Fruit fly (Drosophila melanogaster) whole organism, embryonic: ENCODE measurements around the gene CG2854.

Experiments
- BtbVII ChIP-seq: fragments of 200-800 bp; sonication (Bioruptor generic); optimal IDR thresholded peaks from 3 replicates; lab custom pipeline; 2017; ENCODE audit warnings: missing biosample characterization, mild to moderate bottlenecking, missing genetic modification characterization
- CG1024 ChIP-seq: fragments of 200-800 bp; sonication (Bioruptor generic); IDR thresholded peaks from 2 replicates; pipeline ENCODE4 v1.3.6; 2022; ENCODE audit warnings: missing biosample characterization, missing genetic modification characterization
- CG10431 ChIP-seq: fragments of 200-800 bp; sonication (Bioruptor generic); optimal IDR thresholded peaks from 3 replicates; lab custom pipeline; 2018; ENCODE audit warnings: missing biosample characterization, mild to moderate bottlenecking, missing genetic modification characterization
- CG10979 ChIP-seq: fragments of 200-800 bp; sonication (Bioruptor generic); optimal IDR thresholded peaks from 2 replicates; lab custom pipeline; 2018; ENCODE audit warnings: missing biosample characterization, mild to moderate bottlenecking, missing genetic modification characterization, moderate library complexity
- CG12659 ChIP-seq: fragments of 200-800 bp; sonication (Bioruptor generic); optimal IDR thresholded peaks from 3 replicates; lab custom pipeline; 2017; ENCODE audit warnings: mild to moderate bottlenecking, missing biosample characterization, missing genetic modification reagents, missing genetic modification characterization
- CG13296 ChIP-seq: fragments of 200-800 bp; sonication (Bioruptor generic); optimal IDR thresholded peaks from 3 replicates; lab custom pipeline; 2018; ENCODE audit warnings: missing biosample characterization, mild to moderate bottlenecking, missing genetic modification characterization
- CG15073 ChIP-seq: fragments of 200-800 bp; sonication (Bioruptor generic); optimal IDR thresholded peaks from 2 replicates; lab custom pipeline; 2016; ENCODE audit warnings: missing biosample characterization, missing genetic modification characterization
- CG1603 ChIP-seq: fragments of 200-800 bp; sonication (Bioruptor generic); optimal IDR thresholded peaks from 2 replicates; lab custom pipeline; 2019; ENCODE audit warnings: missing biosample characterization, mild to moderate bottlenecking, missing genetic modification characterization, moderate library complexity
- CG17186 ChIP-seq: fragments of 200-800 bp; sonication (Bioruptor generic); optimal IDR thresholded peaks from 3 replicates; lab custom pipeline; 2017; ENCODE audit warnings: missing biosample characterization, missing genetic modification reagents, missing genetic modification characterization
- CG2712 ChIP-seq: fragments of 200-800 bp; optimal IDR thresholded peaks from 3 replicates; lab custom pipeline; 2019; ENCODE audit warnings: missing biosample characterization, mild to moderate bottlenecking, missing genetic modification characterization, moderate library complexity
- CG3163 ChIP-seq: fragments of 200-800 bp; sonication (Bioruptor generic); optimal IDR thresholded peaks from 3 replicates; lab custom pipeline; 2016; ENCODE audit warnings: missing biosample characterization, missing genetic modification characterization
- CG5180 ChIP-seq: fragments of 200-800 bp; sonication (Bioruptor generic); optimal IDR thresholded peaks from 3 replicates; lab custom pipeline; 2017; ENCODE audit warnings: missing biosample characterization, missing genetic modification characterization, mild to moderate bottlenecking, moderate library complexity, missing genetic modification reagents
- CG7556 ChIP-seq: fragments of 200-800 bp; sonication (Bioruptor generic); optimal IDR thresholded peaks from 2 replicates; lab custom pipeline; 2017; ENCODE audit warnings: missing biosample characterization, mild to moderate bottlenecking, missing genetic modification characterization
- CG8359 ChIP-seq: fragments of 200-800 bp; sonication (Bioruptor generic); optimal IDR thresholded peaks from 2 replicates; lab custom pipeline; 2017; ENCODE audit warnings: missing biosample characterization, mild to moderate bottlenecking, missing genetic modification characterization, borderline replicate concordance
- CG8388 ChIP-seq: fragments of 200-800 bp; sonication (Bioruptor generic); optimal IDR thresholded peaks from 2 replicates; lab custom pipeline; 2019; ENCODE audit warnings: missing biosample characterization, mild to moderate bottlenecking, missing genetic modification characterization, moderate library complexity
- CG8765 ChIP-seq: fragments of 200-800 bp; sonication (Bioruptor generic); IDR thresholded peaks from 2 replicates; pipeline ENCODE4 v1.3.6; 2022; ENCODE audit warnings: missing biosample characterization, missing genetic modification characterization
- CG9876 ChIP-seq: fragments of 200-800 bp; sonication (Bioruptor generic); optimal IDR thresholded peaks from 2 replicates; lab custom pipeline; 2016; ENCODE audit warnings: missing biosample characterization, missing genetic modification characterization
- CTCF ChIP-seq: fragments of 200-800 bp; sonication (Bioruptor generic); optimal IDR thresholded peaks from 2 replicates; lab custom pipeline; 2017; ENCODE audit warnings: missing biosample characterization, mild to moderate bottlenecking, missing genetic modification characterization, moderate library complexity
- Dad ChIP-seq: fragments of 200-800 bp; sonication (Bioruptor generic); optimal IDR thresholded peaks from 3 replicates; lab custom pipeline; 2016; ENCODE audit warnings: missing biosample characterization, missing genetic modification characterization
- Dll ChIP-seq: fragments of 200-800 bp; sonication (Bioruptor generic); IDR thresholded peaks from 4 replicates; pipeline ENCODE4 v1.3.6; 2022; ENCODE audit warnings: missing biosample characterization, missing genetic modification characterization; ENCODE audit not compliant: partially characterized antibody
- Doc2 ChIP-seq: fragments of 200-800 bp; sonication (Bioruptor generic); IDR thresholded peaks from 2 replicates; pipeline ENCODE4 v1.3.6; 2022; ENCODE audit warnings: missing biosample characterization, missing genetic modification characterization
- Elba2 ChIP-seq: fragments of 200-800 bp; sonication (Bioruptor generic); optimal IDR thresholded peaks from 3 replicates; lab custom pipeline; 2016; ENCODE audit warnings: missing biosample characterization, missing genetic modification characterization
- HHEX ChIP-seq: fragments of 200-800 bp; sonication (Bioruptor generic); optimal IDR thresholded peaks from 3 replicates; lab custom pipeline; 2017; ENCODE audit warnings: missing biosample characterization, mild to moderate bottlenecking, missing genetic modification characterization, missing genetic modification reagents
- Hey ChIP-seq: fragments of 200-800 bp; sonication (Bioruptor generic); optimal IDR thresholded peaks from 3 replicates; lab custom pipeline; 2018; ENCODE audit warnings: missing biosample characterization, mild to moderate bottlenecking, missing genetic modification characterization
- Hr39 ChIP-seq: fragments of >200 bp; optimal IDR thresholded peaks from 2 replicates; lab custom pipeline; 2017
- Hr51 ChIP-seq, 2 experiments: fragments of 200-800 bp; sonication (Bioruptor generic); optimal IDR thresholded peaks; 2 replicates in 1 of 2; 3 replicates in 1 of 2; lab custom pipeline; 2016 to 2018; ENCODE audit warnings: missing biosample characterization in 2 of 2, missing genetic modification characterization in 2 of 2, mild to moderate bottlenecking in 1 of 2, moderate library complexity in 1 of 2
- Kr ChIP-seq: fragments of 200-800 bp; sonication (Bioruptor generic); optimal IDR thresholded peaks from 2 replicates; lab custom pipeline; 2017; ENCODE audit warnings: missing biosample characterization, mild to moderate bottlenecking, missing genetic modification characterization
- MBD-R2 ChIP-seq: fragments of 200-800 bp; sonication (Bioruptor generic); IDR thresholded peaks from 2 replicates; pipeline ENCODE4 v1.3.6; 2022; ENCODE audit warnings: missing biosample characterization, missing genetic modification characterization
- NK7.1 ChIP-seq: fragments of 200-800 bp; sonication (Bioruptor generic); optimal IDR thresholded peaks from 3 replicates; lab custom pipeline; 2016; ENCODE audit warnings: missing biosample characterization, missing genetic modification characterization
- Nf-YC ChIP-seq: fragments of 200-800 bp; optimal IDR thresholded peaks from 3 replicates; lab custom pipeline; 2019; ENCODE audit warnings: missing biosample characterization, mild to moderate bottlenecking, missing genetic modification characterization, moderate library complexity
- Rfx ChIP-seq: fragments of 200-800 bp; sonication (Bioruptor generic); IDR thresholded peaks from 2 replicates; pipeline ENCODE4 v1.3.6; 2022; ENCODE audit warnings: missing biosample characterization, missing genetic modification characterization
- TFAM ChIP-seq: fragments of 200-800 bp; sonication (Bioruptor generic); optimal IDR thresholded peaks from 2 replicates; lab custom pipeline; 2017; ENCODE audit warnings: missing biosample characterization, missing genetic modification characterization, inconsistent platforms
- Vsx1 ChIP-seq: fragments of 200-800 bp; sonication (Bioruptor generic); optimal IDR thresholded peaks from 2 replicates; lab custom pipeline; 2017; ENCODE audit warnings: missing biosample characterization, mild to moderate bottlenecking, missing genetic modification characterization, missing genetic modification reagents
- amos ChIP-seq: fragments of 200-800 bp; sonication (Bioruptor generic); IDR thresholded peaks from 2 replicates; pipeline ENCODE4 v1.3.6; 2022; ENCODE audit warnings: missing biosample characterization, missing genetic modification characterization; ENCODE audit not compliant: partially characterized antibody
- ci ChIP-seq: fragments of 200-800 bp; sonication (Bioruptor generic); IDR thresholded peaks from 3 replicates; pipeline ENCODE4 v1.3.6; 2022; ENCODE audit warnings: missing biosample characterization, missing genetic modification characterization
- crol ChIP-seq: fragments of 200-800 bp; sonication (Bioruptor generic); IDR thresholded peaks from 2 replicates; pipeline ENCODE4 v1.3.6; 2022; ENCODE audit warnings: missing biosample characterization, missing genetic modification characterization
- crp ChIP-seq, 2 experiments: fragments of 200-800 bp; sonication (Bioruptor generic); optimal IDR thresholded peaks; 2 replicates in 1 of 2; 3 replicates in 1 of 2; lab custom pipeline; 2017; ENCODE audit warnings: missing biosample characterization in 2 of 2, missing genetic modification characterization in 2 of 2, mild to moderate bottlenecking in 1 of 2, moderate library complexity in 1 of 2
- emc ChIP-seq: fragments of 200-800 bp; sonication (Bioruptor generic); optimal IDR thresholded peaks from 2 replicates; lab custom pipeline; 2016; ENCODE audit warnings: missing biosample characterization, missing genetic modification characterization
- fd102C ChIP-seq: fragments of 200-800 bp; sonication (Bioruptor generic); optimal IDR thresholded peaks from 2 replicates; lab custom pipeline; 2018; ENCODE audit warnings: missing biosample characterization, mild to moderate bottlenecking, missing genetic modification characterization, moderate library complexity
- grn ChIP-seq: fragments of 200-800 bp; sonication (Bioruptor generic); optimal IDR thresholded peaks from 3 replicates; lab custom pipeline; 2017; ENCODE audit warnings: missing biosample characterization, missing genetic modification characterization
- hkb ChIP-seq, 2 experiments: fragments of 200-800 bp in 1 of 2; fragments of >200 bp in 1 of 2; sonication (Bioruptor generic) in 1 of 2; IDR thresholded peaks in 1 of 2; optimal IDR thresholded peaks in 1 of 2; 2 replicates each; pipeline versions ENCODE4 v1.3.6 to Lab custom; 2017 to 2022; ENCODE audit warnings: missing biosample characterization in 1 of 2, missing genetic modification characterization in 1 of 2
- hth ChIP-seq: fragments of >200 bp; optimal IDR thresholded peaks from 2 replicates; lab custom pipeline; 2017; ENCODE audit warnings: inconsistent platforms
- insv ChIP-seq, 2 experiments: fragments of 200-800 bp; sonication (Bioruptor generic); optimal IDR thresholded peaks; 3 replicates each; lab custom pipeline; 2016 to 2018; ENCODE audit warnings: missing biosample characterization in 2 of 2, missing genetic modification characterization in 2 of 2
- lilli ChIP-seq: fragments of 200-800 bp; sonication (Bioruptor generic); optimal IDR thresholded peaks from 3 replicates; lab custom pipeline; 2016; ENCODE audit warnings: missing biosample characterization, missing genetic modification characterization
- nom ChIP-seq: fragments of 200-800 bp; sonication (Bioruptor generic); optimal IDR thresholded peaks from 2 replicates; lab custom pipeline; 2017; ENCODE audit warnings: missing biosample characterization, missing genetic modification characterization, mild to moderate bottlenecking, moderate library complexity, missing genetic modification reagents
- peb ChIP-seq: fragments of 200-800 bp; sonication (Bioruptor generic); IDR thresholded peaks from 2 replicates; pipeline ENCODE4 v1.3.6; 2022; ENCODE audit warnings: missing biosample characterization, missing genetic modification characterization
- sens ChIP-seq: fragments of 200-800 bp; sonication (Bioruptor generic); peaks from one replicate; lab custom pipeline; 2016; ENCODE audit warnings: missing biosample characterization, missing genetic modification characterization
- sob ChIP-seq: fragments of 200-800 bp; sonication (Bioruptor generic); IDR thresholded peaks from 2 replicates; pipeline ENCODE4 v1.3.6; 2022; ENCODE audit warnings: missing biosample characterization, missing genetic modification characterization
- sug ChIP-seq: fragments of 200-800 bp; optimal IDR thresholded peaks from 2 replicates; lab custom pipeline; 2019; ENCODE audit warnings: missing biosample characterization, mild to moderate bottlenecking, missing genetic modification characterization, moderate library complexity
- tin ChIP-seq: fragments of 200-800 bp; sonication (Bioruptor generic); optimal IDR thresholded peaks from 3 replicates; lab custom pipeline; 2016; ENCODE audit warnings: missing biosample characterization, missing genetic modification characterization
- toy ChIP-seq: fragments of 200-800 bp; sonication (Bioruptor generic); IDR thresholded peaks from 2 replicates; pipeline ENCODE4 v1.3.6; 2022; ENCODE audit warnings: missing biosample characterization, missing genetic modification characterization
- zen ChIP-seq: fragments of 200-800 bp; sonication (Bioruptor generic); optimal IDR thresholded peaks from 3 replicates; lab custom pipeline; 2018; ENCODE audit warnings: missing biosample characterization, mild to moderate bottlenecking, missing genetic modification characterization, moderate library complexity

Gene CG2854

dm6 chrX:2366171-2366570, 39.2 kb downstream of the CG2854 start, which contains the start of gene CG2841 (continued):
- TF ChIP-seq ci (GFP tag; lab: Robert Waterston, UW) = peak; percentile 56; the same call in 2 of the 3 replicates
- TF ChIP-seq CG2712 = no peak
- TF ChIP-seq CG8765 (GFP tag; lab: Robert Waterston, UW) = no peak
- no peak for TF ChIP-seq Hey
- TF ChIP-seq CG10979 (tag; lab: Kevin White, UChicago) = no peak
- no peak for TF ChIP-seq Hr39 (lab: Kevin White, UChicago)
- no peak for TF ChIP-seq HHEX (GFP tag; lab: Kevin White, UChicago)
- no peak for TF ChIP-seq Kr
- no peak for TF ChIP-seq Elba2 (GFP tag; lab: Kevin White, UChicago)
- peak; percentile 79 for TF ChIP-seq CG10431 (GFP tag; lab: Kevin White, UChicago)
- TF ChIP-seq CG5180 (GFP tag; lab: Kevin White, UChicago) = no peak
- TF ChIP-seq toy (GFP tag; lab: Robert Waterston, UW) = no peak
- no peak for TF ChIP-seq NK7.1
- TF ChIP-seq nom (GFP tag; lab: Kevin White, UChicago) = peak; percentile 2
- TF ChIP-seq Dad = no peak
- no peak for TF ChIP-seq CG8388 (GFP tag; lab: Kevin White, UChicago)
- TF ChIP-seq TFAM = no peak
- no peak for TF ChIP-seq CG1603
- TF ChIP-seq sob (GFP tag; lab: Robert Waterston, UW) = no peak
- TF ChIP-seq CG1024 (GFP tag; lab: Robert Waterston, UW) = no peak
- TF ChIP-seq CG15073 (GFP tag; lab: Kevin White, UChicago) = no peak
- no peak for TF ChIP-seq grn
- no peak for TF ChIP-seq fd102C (GFP tag; lab: Kevin White, UChicago)
- no peak for TF ChIP-seq MBD-R2 (GFP tag; lab: Robert Waterston, UW)
- TF ChIP-seq Rfx (GFP tag; lab: Robert Waterston, UW) = no peak
- no peak for TF ChIP-seq CG3163
- no peak for TF ChIP-seq CG17186 (GFP tag; lab: Kevin White, UChicago)
- no peak for TF ChIP-seq peb (GFP tag; lab: Robert Waterston, UW)
- no peak for TF ChIP-seq CG12659 (GFP tag; lab: Kevin White, UChicago)
- peak; percentile 56 for TF ChIP-seq CTCF (GFP tag; lab: Kevin White, UChicago)
- TF ChIP-seq Nf-YC (tag; lab: Kevin White, UChicago) = no peak
- TF ChIP-seq emc (GFP tag; lab: Kevin White, UChicago) = no peak
- TF ChIP-seq CG13296 (GFP tag; lab: Kevin White, UChicago) = no peak
- no peak for TF ChIP-seq CG8359 (GFP tag; lab: Kevin White, UChicago)
- no peak for TF ChIP-seq Hr51 (GFP tag; optimal IDR thresholded peaks at IDR 0.05; lab: Kevin White, UChicago)
- TF ChIP-seq CG9876 (GFP tag; lab: Kevin White, UChicago) = no peak
- peak in 1 of 2 experiments; percentile 36 for TF ChIP-seq crp (GFP tag; optimal IDR thresholded peaks at IDR 0.05; lab: Kevin White, UChicago)
- TF ChIP-seq zen (tag; lab: Kevin White, UChicago) = no peak
- peak; percentile 28; the same call in 1 of the 2 replicates for TF ChIP-seq amos (GFP tag; lab: Robert Waterston, UW)
- TF ChIP-seq hth (lab: Kevin White, UChicago) = no peak
- no peak for TF ChIP-seq CG7556
- no peak for TF ChIP-seq tin (GFP tag; lab: Kevin White, UChicago)
- no peak for TF ChIP-seq lilli (GFP tag; lab: Kevin White, UChicago)
- TF ChIP-seq crol (GFP tag; lab: Robert Waterston, UW) = peak; percentile 67
- TF ChIP-seq Doc2 (GFP tag; lab: Robert Waterston, UW) = no peak
- no peak for TF ChIP-seq sug (tag; lab: Kevin White, UChicago)
- no peak for TF ChIP-seq BtbVII
- TF ChIP-seq Vsx1 = no peak
- no peak for TF ChIP-seq hkb (optimal IDR thresholded peaks at IDR 0.05; lab: Kevin White, UChicago)
- no peak for TF ChIP-seq hkb (GFP tag; IDR thresholded peaks at IDR 0.05; lab: Robert Waterston, UW)
- no peak for TF ChIP-seq sens (GFP tag; lab: Kevin White, UChicago)
- no peak for TF ChIP-seq insv (GFP tag; optimal IDR thresholded peaks at IDR 0.05; lab: Kevin White, UChicago)
- TF ChIP-seq Dll = 0 out of 4 replicates have a peak, but pooled peaks have one; percentile 22
